Fruit fly (Drosophila melanogaster) whole organism, embryonic: Measurements from ENCODE around the gene CG42671.

Experiments used
- B-H2 ChIP-seq: fragments of 200-800 bp; sonication (Bioruptor generic); optimal IDR thresholded peaks from 2 replicates; lab custom pipeline; 2018; ENCODE audit warnings: missing biosample characterization, mild to moderate bottlenecking, missing genetic modification characterization
- C15 ChIP-seq: fragments of 200-800 bp; sonication (Bioruptor generic); IDR thresholded peaks from 3 replicates; pipeline ENCODE4 v1.3.6; 2022; ENCODE audit warnings: missing biosample characterization, missing genetic modification characterization
- CG10462 ChIP-seq: fragments of 200-800 bp; sonication (Bioruptor generic); optimal IDR thresholded peaks from 2 replicates; lab custom pipeline; 2016; ENCODE audit warnings: missing biosample characterization, missing genetic modification characterization
- CG10565 ChIP-seq: fragments of 200-800 bp; sonication (Bioruptor generic); optimal IDR thresholded peaks from 3 replicates; lab custom pipeline; 2016; ENCODE audit warnings: missing biosample characterization, mild to moderate bottlenecking, missing genetic modification characterization
- CG11247 ChIP-seq: fragments of 200-800 bp; sonication (Bioruptor generic); IDR thresholded peaks from 2 replicates; pipeline ENCODE4 v1.3.6; 2022; ENCODE audit warnings: missing biosample characterization, missing genetic modification characterization
- CG14441 ChIP-seq: fragments of 200-800 bp; sonication (Bioruptor generic); IDR thresholded peaks from 2 replicates; pipeline ENCODE4 v1.3.6; 2022; ENCODE audit warnings: missing biosample characterization, missing genetic modification characterization
- CG15011 ChIP-seq: fragments of 200-800 bp; sonication (Bioruptor generic); optimal IDR thresholded peaks from 3 replicates; lab custom pipeline; 2018; ENCODE audit warnings: missing biosample characterization, mild to moderate bottlenecking, missing genetic modification characterization
- CG17359 ChIP-seq: fragments of 200-800 bp; sonication (Bioruptor generic); optimal IDR thresholded peaks from 3 replicates; lab custom pipeline; 2018; ENCODE audit warnings: missing biosample characterization, mild to moderate bottlenecking, missing genetic modification characterization, moderate library complexity
- CG17385 ChIP-seq: fragments of 200-800 bp; sonication (Bioruptor generic); optimal IDR thresholded peaks from 3 replicates; lab custom pipeline; 2018; ENCODE audit warnings: missing biosample characterization, mild to moderate bottlenecking, missing genetic modification characterization
- CG2202 ChIP-seq: fragments of 200-800 bp; sonication (Bioruptor generic); optimal IDR thresholded peaks from 2 replicates; lab custom pipeline; 2018; ENCODE audit warnings: missing biosample characterization, mild to moderate bottlenecking, missing genetic modification characterization
- CG2712 ChIP-seq: fragments of 200-800 bp; optimal IDR thresholded peaks from 3 replicates; lab custom pipeline; 2019; ENCODE audit warnings: missing biosample characterization, mild to moderate bottlenecking, missing genetic modification characterization, moderate library complexity
- CG3065 ChIP-seq: fragments of 200-800 bp; sonication (Bioruptor generic); optimal IDR thresholded peaks from 2 replicates; lab custom pipeline; 2016; ENCODE audit warnings: missing biosample characterization, missing genetic modification characterization
- CG32532 ChIP-seq: fragments of 200-800 bp; sonication (Bioruptor generic); IDR thresholded peaks from 2 replicates; pipeline ENCODE4 v1.3.6; 2022; ENCODE audit warnings: missing biosample characterization, missing genetic modification characterization
- CG3726 ChIP-seq: fragments of 200-800 bp; sonication (Bioruptor generic); IDR thresholded peaks from 3 replicates; pipeline ENCODE4, ENCODE4 v1.3.6; 2022; ENCODE audit warnings: missing biosample characterization, missing genetic modification characterization
- CG4282 ChIP-seq: fragments of 200-800 bp; sonication (Bioruptor generic); optimal IDR thresholded peaks from 2 replicates; lab custom pipeline; 2016; ENCODE audit warnings: missing biosample characterization, missing genetic modification characterization
- CG4707 ChIP-seq: fragments of 200-800 bp; sonication (Bioruptor generic); optimal IDR thresholded peaks from 2 replicates; lab custom pipeline; 2018; ENCODE audit warnings: missing biosample characterization, mild to moderate bottlenecking, missing genetic modification characterization, moderate library complexity
- CG6683 ChIP-seq: fragments of 200-800 bp; sonication (Bioruptor generic); optimal IDR thresholded peaks from 2 replicates; lab custom pipeline; 2017; ENCODE audit warnings: missing biosample characterization, mild to moderate bottlenecking, missing genetic modification characterization, missing genetic modification reagents
- CG6765 ChIP-seq: fragments of 200-800 bp; sonication (Bioruptor generic); optimal IDR thresholded peaks from 3 replicates; lab custom pipeline; 2017; ENCODE audit warnings: missing biosample characterization, mild to moderate bottlenecking, missing genetic modification characterization
- CG6854 ChIP-seq: fragments of 200-800 bp; sonication (Bioruptor generic); optimal IDR thresholded peaks from 3 replicates; lab custom pipeline; 2017; ENCODE audit warnings: missing biosample characterization, mild to moderate bottlenecking, missing genetic modification characterization
- CG8089 ChIP-seq: fragments of 200-800 bp; sonication (Bioruptor generic); optimal IDR thresholded peaks from 3 replicates; lab custom pipeline; 2016; ENCODE audit warnings: missing biosample characterization, missing genetic modification characterization
- CG8290 ChIP-seq, 3 experiments: fragments of 200-800 bp; sonication (Bioruptor generic); optimal IDR thresholded peaks; 2 replicates each; lab custom pipeline; 2016 to 2019; ENCODE audit warnings: missing biosample characterization in 3 of 3, missing genetic modification characterization in 3 of 3, mild to moderate bottlenecking in 2 of 3, moderate library complexity in 1 of 3
- Chrac-16 ChIP-seq: fragments of 200-800 bp; sonication (Bioruptor generic); optimal IDR thresholded peaks from 3 replicates; lab custom pipeline; 2016; ENCODE audit warnings: missing biosample characterization, missing genetic modification characterization
- D19B ChIP-seq: fragments of 200-800 bp; sonication (Bioruptor generic); optimal IDR thresholded peaks from 2 replicates; lab custom pipeline; 2017; ENCODE audit warnings: missing biosample characterization, mild to moderate bottlenecking, missing genetic modification characterization
- Deaf1 ChIP-seq: fragments of 200-800 bp; optimal IDR thresholded peaks from 3 replicates; lab custom pipeline; 2019; ENCODE audit warnings: missing biosample characterization, mild to moderate bottlenecking, missing genetic modification characterization, moderate library complexity
- E2f1 ChIP-seq: fragments of 200-800 bp; sonication (Bioruptor generic); IDR thresholded peaks from 2 replicates; pipeline ENCODE4 v1.3.6; 2022; ENCODE audit warnings: missing biosample characterization, missing genetic modification characterization
- HLH54F ChIP-seq: fragments of 200-800 bp; sonication (Bioruptor generic); optimal IDR thresholded peaks from 3 replicates; lab custom pipeline; 2016; ENCODE audit warnings: missing biosample characterization, missing genetic modification characterization
- Hsf ChIP-seq: fragments of 200-800 bp; sonication (Bioruptor generic); optimal IDR thresholded peaks from 3 replicates; lab custom pipeline; 2016; ENCODE audit warnings: missing biosample characterization, missing genetic modification characterization
- Mes4 ChIP-seq: fragments of 200-800 bp; sonication (Bioruptor generic); optimal IDR thresholded peaks from 2 replicates; lab custom pipeline; 2016; ENCODE audit warnings: missing biosample characterization, missing genetic modification characterization
- Mrtf ChIP-seq: fragments of 200-800 bp; sonication (Bioruptor generic); IDR thresholded peaks from 3 replicates; pipeline ENCODE4 v1.3.6; 2022; ENCODE audit warnings: missing biosample characterization, missing genetic modification characterization
- NFAT ChIP-seq: fragments of 200-800 bp; sonication (Bioruptor generic); IDR thresholded peaks from 2 replicates; pipeline ENCODE4 v1.3.6; 2022; ENCODE audit warnings: missing biosample characterization, missing genetic modification characterization
- PHDP ChIP-seq: fragments of 200-800 bp; sonication (Bioruptor generic); optimal IDR thresholded peaks from 3 replicates; lab custom pipeline; 2018; ENCODE audit warnings: missing biosample characterization, mild to moderate bottlenecking, missing genetic modification characterization, moderate library complexity
- Pdp1 ChIP-seq, 2 experiments: fragments of 200-800 bp; sonication (Bioruptor generic); optimal IDR thresholded peaks; 3 replicates each; lab custom pipeline; 2016; ENCODE audit warnings: missing biosample characterization in 2 of 2, missing genetic modification characterization in 2 of 2, mild to moderate bottlenecking in 1 of 2, moderate library complexity in 1 of 2
- ato ChIP-seq: fragments of 200-800 bp; sonication (Bioruptor generic); IDR thresholded peaks from 2 replicates; pipeline ENCODE4 v1.3.6; 2022; ENCODE audit warnings: missing biosample characterization, missing genetic modification characterization; ENCODE audit not compliant: partially characterized antibody
- br ChIP-seq: fragments of >200 bp; optimal IDR thresholded peaks from 2 replicates; lab custom pipeline; 2017
- dmrt11E ChIP-seq: fragments of 200-800 bp; sonication (Bioruptor generic); optimal IDR thresholded peaks from 3 replicates; lab custom pipeline; 2018; ENCODE audit warnings: missing biosample characterization, mild to moderate bottlenecking, missing genetic modification characterization, moderate library complexity
- gem ChIP-seq: fragments of 200-800 bp; sonication (Bioruptor generic); optimal IDR thresholded peaks from 2 replicates; lab custom pipeline; 2019; ENCODE audit warnings: missing biosample characterization, mild to moderate bottlenecking, missing genetic modification characterization, moderate library complexity
- jigr1 ChIP-seq: fragments of 200-800 bp; sonication (Bioruptor generic); IDR thresholded peaks from 3 replicates; pipeline ENCODE4 v1.3.6; 2022; ENCODE audit warnings: missing biosample characterization, missing genetic modification characterization
- kni ChIP-seq: fragments of 200-800 bp; sonication (Bioruptor generic); optimal IDR thresholded peaks from 3 replicates; lab custom pipeline; 2017; ENCODE audit warnings: mild to moderate bottlenecking, missing biosample characterization, missing genetic modification reagents, missing genetic modification characterization
- mirr ChIP-seq: fragments of 200-800 bp; sonication (Bioruptor generic); optimal IDR thresholded peaks from 3 replicates; lab custom pipeline; 2018; ENCODE audit warnings: missing biosample characterization, mild to moderate bottlenecking, missing genetic modification characterization
- nerfin-2 ChIP-seq: fragments of 200-800 bp; sonication (Bioruptor generic); IDR thresholded peaks from 2 replicates; pipeline ENCODE4 v1.3.6; 2022; ENCODE audit warnings: missing biosample characterization, missing genetic modification characterization; ENCODE audit not compliant: partially characterized antibody
- org-1 ChIP-seq: fragments of 200-800 bp; sonication (Bioruptor generic); optimal IDR thresholded peaks from 2 replicates; lab custom pipeline; 2017; ENCODE audit warnings: missing biosample characterization, missing genetic modification characterization
- sc ChIP-seq, 3 experiments: fragments of >200 bp in 2 of 3; fragments of 200-800 bp in 1 of 3; sonication (Bioruptor generic) in 1 of 3; optimal IDR thresholded peaks; 2 replicates in 2 of 3; 3 replicates in 1 of 3; lab custom pipeline; 2017; ENCODE audit warnings: mild to moderate bottlenecking in 1 of 3, missing biosample characterization in 1 of 3, missing genetic modification characterization in 1 of 3, missing genetic modification reagents in 1 of 3
- seq ChIP-seq: fragments of 200-800 bp; sonication (Bioruptor generic); IDR thresholded peaks from 2 replicates; pipeline ENCODE4 v1.3.6; 2022; ENCODE audit warnings: missing biosample characterization, missing genetic modification characterization
- sqz ChIP-seq: fragments of 200-800 bp; sonication (Bioruptor generic); optimal IDR thresholded peaks from 3 replicates; lab custom pipeline; 2018; ENCODE audit warnings: missing biosample characterization, mild to moderate bottlenecking, missing genetic modification characterization
- tna ChIP-seq: fragments of 200-800 bp; sonication (Bioruptor generic); IDR thresholded peaks from 2 replicates; pipeline ENCODE4 v1.3.6; 2022; ENCODE audit warnings: missing biosample characterization, missing genetic modification characterization; ENCODE audit not compliant: partially characterized antibody
- unpg ChIP-seq: fragments of 200-800 bp; sonication (Bioruptor generic); optimal IDR thresholded peaks from 3 replicates; lab custom pipeline; 2018; ENCODE audit warnings: missing biosample characterization, mild to moderate bottlenecking, missing genetic modification characterization, moderate library complexity
- zen ChIP-seq: fragments of 200-800 bp; sonication (Bioruptor generic); optimal IDR thresholded peaks from 3 replicates; lab custom pipeline; 2018; ENCODE audit warnings: missing biosample characterization, mild to moderate bottlenecking, missing genetic modification characterization, moderate library complexity
- zfh1 ChIP-seq: fragments of 200-800 bp; sonication (Bioruptor generic); IDR thresholded peaks from 3 replicates; pipeline ENCODE4 v1.3.6; 2022; ENCODE audit warnings: missing biosample characterization, missing genetic modification characterization

The CG42671 gene

DNA sequence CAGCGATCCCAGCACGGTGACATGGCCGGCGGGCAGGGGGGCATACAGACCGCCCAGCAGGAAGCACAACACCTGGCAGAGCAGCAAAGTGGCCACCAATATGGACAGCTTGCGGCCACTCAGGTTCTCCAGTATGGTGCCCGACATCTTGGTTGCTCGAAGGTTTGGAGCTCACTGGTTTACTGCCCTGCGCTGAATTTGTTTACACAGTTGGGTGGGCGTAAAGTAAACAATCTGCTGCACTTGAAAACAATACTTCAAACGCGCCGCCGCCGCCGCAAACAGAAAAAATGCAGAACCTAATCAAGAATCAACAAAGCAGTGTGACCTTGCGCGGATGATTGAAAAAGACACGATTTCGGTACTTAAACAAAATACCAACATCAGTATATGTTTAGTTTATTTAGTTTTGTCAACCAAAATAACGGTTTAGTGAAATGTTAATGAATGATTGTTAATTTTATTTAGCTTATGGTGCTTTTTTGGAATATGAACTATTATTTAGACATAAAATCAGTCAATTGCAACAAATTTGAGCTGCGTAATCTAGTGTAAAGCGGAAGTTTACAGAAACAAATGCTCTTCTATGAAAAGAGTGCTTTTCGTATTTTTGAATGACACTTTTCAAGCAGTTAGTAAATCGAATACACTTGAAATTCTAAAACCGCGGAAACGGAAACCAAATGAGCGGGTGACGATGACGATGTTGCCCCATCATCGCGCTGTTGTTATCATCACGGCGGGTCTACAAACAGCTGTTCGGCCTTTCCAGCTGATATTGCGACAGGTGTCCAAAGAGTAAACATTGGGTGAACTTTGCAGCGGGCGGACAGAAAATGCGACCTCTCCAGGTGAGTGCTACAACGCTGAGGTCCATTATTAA, 44.8 kb upstream of the CG42671 start, which contains the start of the genes wls and Adck5 (continued):
- TF ChIP-seq Pdp1 (GFP tag; optimal IDR thresholded peaks at IDR 0.05; lab: Kevin White, UChicago) (peak; percentile 10 to 52), CG10565 (GFP tag; lab: Kevin White, UChicago) (no peak), mirr (GFP tag; lab: Kevin White, UChicago) (peak; percentile 65), kni (no peak), dmrt11E (no peak), CG3065 (GFP tag; lab: Kevin White, UChicago) (no peak), CG6683 (GFP tag; lab: Kevin White, UChicago) (peak; percentile 39), D19B (no peak), sqz (GFP tag; lab: Kevin White, UChicago) (peak; percentile 18), CG11247 (0 out of 2 replicates have a peak, but pooled peaks have one; percentile 32), Hsf (GFP tag; lab: Kevin White, UChicago) (peak; percentile 62), zfh1 (GFP tag; lab: Robert Waterston, UW) (peak; percentile 40; the same call in 1 of the 3 replicates), nerfin-2 (GFP tag; lab: Robert Waterston, UW) (no peak), CG10462 (GFP tag; lab: Kevin White, UChicago) (peak; percentile 42), CG3726 (GFP tag; lab: Robert Waterston, UW) (no peak), CG6854 (GFP tag; lab: Kevin White, UChicago) (peak; percentile 65), CG8290 (GFP tag; optimal IDR thresholded peaks at IDR 0.05; lab: Kevin White, UChicago) (no peak), CG8290 (tag; optimal IDR thresholded peaks at IDR 0.05; lab: Kevin White, UChicago) (no peak), zen (no peak), CG6765 (GFP tag; lab: Kevin White, UChicago) (peak; percentile 73), NFAT (GFP tag; lab: Robert Waterston, UW) (no peak), seq (GFP tag; lab: Robert Waterston, UW) (no peak), gem (tag; lab: Kevin White, UChicago) (no peak), E2f1 (no peak), CG14441 (GFP tag; lab: Robert Waterston, UW) (no peak), org-1 (GFP tag; lab: Kevin White, UChicago) (peak; percentile 25), CG15011 (peak; percentile 61), CG32532 (0 out of 2 replicates have a peak, but pooled peaks have one; percentile 32), CG2712 (tag; lab: Kevin White, UChicago) (no peak), Mrtf (GFP tag; lab: Robert Waterston, UW) (no peak), sc (optimal IDR thresholded peaks at IDR 0.05; lab: Kevin White, UChicago) (no peak), sc (GFP tag; optimal IDR thresholded peaks at IDR 0.05; lab: Kevin White, UChicago) (peak; percentile 36), Chrac-16 (GFP tag; lab: Kevin White, UChicago) (no peak), Mes4 (GFP tag; lab: Kevin White, UChicago) (peak; percentile 63), CG4707 (GFP tag; lab: Kevin White, UChicago) (peak; percentile 45), CG4282 (GFP tag; lab: Kevin White, UChicago) (no peak), ato (no peak), CG17359 (tag; lab: Kevin White, UChicago) (no peak), C15 (GFP tag; lab: Robert Waterston, UW) (peak; percentile 48; the same call in 1 of the 3 replicates), Deaf1 (tag; lab: Kevin White, UChicago) (no peak), CG8089 (peak; percentile 67), br (lab: Kevin White, UChicago) (no peak), CG17385 (GFP tag; lab: Kevin White, UChicago) (peak; percentile 56), CG2202 (peak; percentile 50), unpg (no peak), PHDP (tag; lab: Kevin White, UChicago) (peak; percentile 61), tna (no peak), jigr1 (no peak), B-H2 (GFP tag; lab: Kevin White, UChicago) (no peak), HLH54F (GFP tag; lab: Kevin White, UChicago) (no peak)
